Worm (Caenorhabditis elegans) whole organism, mixed stage, embryonic: ENCODE results near the gene T04C9.3.

Experiments
- M03D4.4 ChIP-seq: sonication (generic microtip); optimal IDR thresholded peaks from 2 replicates; lab custom pipeline; 2017; ENCODE audit warnings: mild to moderate bottlenecking, missing genetic modification characterization, missing compliant biosample characterization
- bed-3 ChIP-seq: fragments of 200-800 bp; sonication (Bioruptor generic); optimal IDR thresholded peaks from 3 replicates; lab custom pipeline; 2018; ENCODE audit warnings: mild to moderate bottlenecking, missing genetic modification characterization, moderate library complexity, missing compliant biosample characterization
- blmp-1 ChIP-seq: fragments of 150-350 bp; optimal IDR thresholded peaks from 2 replicates; lab custom pipeline; 2014; ENCODE audit warnings: missing biosample characterization, missing genetic modification characterization
- ceh-39 ChIP-seq: fragments of 150-350 bp; optimal IDR thresholded peaks from 2 replicates; lab custom pipeline; 2014; ENCODE audit warnings: missing biosample characterization, missing genetic modification characterization
- ceh-43 ChIP-seq: fragments of 200-800 bp; sonication (Bioruptor generic); optimal IDR thresholded peaks from 2 replicates; lab custom pipeline; 2018; ENCODE audit warnings: mild to moderate bottlenecking, missing genetic modification characterization, moderate library complexity, missing compliant biosample characterization
- ceh-83 ChIP-seq: fragments of 200-800 bp; sonication (Bioruptor generic); optimal IDR thresholded peaks from 2 replicates; lab custom pipeline; 2018; ENCODE audit warnings: mild to moderate bottlenecking, missing genetic modification characterization, missing compliant biosample characterization
- ces-1 ChIP-seq: fragments of 150-350 bp; optimal IDR thresholded peaks from 2 replicates; lab custom pipeline; 2014; ENCODE audit warnings: missing biosample characterization, missing genetic modification reagents, missing genetic modification characterization
- cnd-1 ChIP-seq: fragments of 200-800 bp; sonication (Bioruptor generic); optimal IDR thresholded peaks from 2 replicates; lab custom pipeline; 2018; ENCODE audit warnings: mild to moderate bottlenecking, missing genetic modification characterization, missing compliant biosample characterization
- drap-1 ChIP-seq: fragments of 200-800 bp; sonication (Bioruptor generic); optimal IDR thresholded peaks from 3 replicates; lab custom pipeline; 2018; ENCODE audit warnings: mild to moderate bottlenecking, missing genetic modification characterization, missing compliant biosample characterization
- elt-1 ChIP-seq: sonication (generic microtip); optimal IDR thresholded peaks from 2 replicates; lab custom pipeline; 2017; ENCODE audit warnings: missing genetic modification characterization, mild to moderate bottlenecking, missing compliant biosample characterization, antibody characterized with exemption, moderate library complexity, borderline replicate concordance; ENCODE audit not compliant: insufficient read depth
- elt-3 ChIP-seq: fragments of 150-350 bp; optimal IDR thresholded peaks from 2 replicates; lab custom pipeline; 2014; ENCODE audit warnings: missing biosample characterization, missing genetic modification characterization
- flh-1 ChIP-seq: fragments of 200-800 bp; sonication (Bioruptor generic); optimal IDR thresholded peaks from 2 replicates; lab custom pipeline; 2018; ENCODE audit warnings: mild to moderate bottlenecking, missing genetic modification characterization, moderate library complexity, missing compliant biosample characterization
- ham-2 ChIP-seq: fragments of 200-800 bp; sonication (Bioruptor generic); optimal IDR thresholded peaks from 2 replicates; lab custom pipeline; 2018; ENCODE audit warnings: mild to moderate bottlenecking, missing genetic modification characterization, missing compliant biosample characterization
- hlh-1 ChIP-seq: fragments of 150-350 bp; optimal IDR thresholded peaks from 2 replicates; lab custom pipeline; 2014; ENCODE audit warnings: missing biosample characterization, missing genetic modification reagents, missing genetic modification characterization
- lin-13 ChIP-seq: fragments of 150-350 bp; optimal IDR thresholded peaks from 2 replicates; lab custom pipeline; 2014; ENCODE audit warnings: missing biosample characterization, missing genetic modification characterization
- lin-32 ChIP-seq: fragments of 200-800 bp; sonication (Bioruptor generic); optimal IDR thresholded peaks from 2 replicates; lab custom pipeline; 2018; ENCODE audit warnings: mild to moderate bottlenecking, missing genetic modification characterization, missing compliant biosample characterization
- lsy-2 ChIP-seq: fragments of 150-350 bp; optimal IDR thresholded peaks from 2 replicates; lab custom pipeline; 2014; ENCODE audit warnings: missing biosample characterization, missing genetic modification characterization
- mab-5 ChIP-seq: fragments of 150-350 bp; optimal IDR thresholded peaks from 2 replicates; lab custom pipeline; 2014; ENCODE audit warnings: missing biosample characterization, missing genetic modification characterization
- mep-1 ChIP-seq: fragments of 150-350 bp; optimal IDR thresholded peaks from 2 replicates; lab custom pipeline; 2017; ENCODE audit warnings: missing biosample characterization, missing genetic modification reagents, missing genetic modification characterization, inconsistent platforms
- mls-2 ChIP-seq: sonication (generic microtip); optimal IDR thresholded peaks from 2 replicates; lab custom pipeline; 2016; ENCODE audit warnings: mild to moderate bottlenecking, missing genetic modification characterization, moderate library complexity, missing compliant biosample characterization
- nhr-12 ChIP-seq: fragments of 150-350 bp; optimal IDR thresholded peaks from 2 replicates; lab custom pipeline; 2014; ENCODE audit warnings: missing biosample characterization, missing genetic modification characterization
- nhr-2 ChIP-seq: fragments of 150-350 bp; optimal IDR thresholded peaks from 2 replicates; lab custom pipeline; 2014; ENCODE audit warnings: missing biosample characterization, missing genetic modification characterization
- nhr-237 ChIP-seq: fragments of 150-350 bp; optimal IDR thresholded peaks from 2 replicates; lab custom pipeline; 2014; ENCODE audit warnings: missing biosample characterization, missing genetic modification characterization
- nhr-28 ChIP-seq: fragments of 150-350 bp; optimal IDR thresholded peaks from 2 replicates; lab custom pipeline; 2014; ENCODE audit warnings: missing biosample characterization, missing genetic modification characterization
- nhr-76 ChIP-seq: sonication (generic microtip); optimal IDR thresholded peaks from 2 replicates; lab custom pipeline; 2017; ENCODE audit warnings: missing biosample characterization, missing genetic modification characterization
- pha-4 ChIP-seq: fragments of 150-350 bp; optimal IDR thresholded peaks from 2 replicates; lab custom pipeline; 2018; ENCODE audit warnings: missing biosample characterization, missing genetic modification reagents, missing genetic modification characterization
- sem-2 ChIP-seq: fragments of 200-800 bp; sonication (Bioruptor generic); optimal IDR thresholded peaks from 2 replicates; lab custom pipeline; 2018; ENCODE audit warnings: mild to moderate bottlenecking, missing genetic modification characterization, missing compliant biosample characterization
- snpc-4 ChIP-seq: fragments of 150-350 bp; optimal IDR thresholded peaks from 2 replicates; lab custom pipeline; 2014; ENCODE audit warnings: missing biosample characterization, missing genetic modification characterization
- sptf-1 ChIP-seq: sonication (generic microtip); optimal IDR thresholded peaks from 2 replicates; lab custom pipeline; 2017; ENCODE audit warnings: mild to moderate bottlenecking, missing genetic modification characterization, moderate library complexity, missing compliant biosample characterization
- tbx-8 ChIP-seq: fragments of 200-800 bp; sonication (Bioruptor generic); optimal IDR thresholded peaks from 2 replicates; lab custom pipeline; 2018; ENCODE audit warnings: mild to moderate bottlenecking, missing genetic modification characterization, moderate library complexity, missing compliant biosample characterization
- unc-120 ChIP-seq: sonication (generic microtip); optimal IDR thresholded peaks from 2 replicates; lab custom pipeline; 2017; ENCODE audit warnings: missing genetic modification characterization, missing compliant biosample characterization; ENCODE audit not compliant: poor library complexity, severe bottlenecking
- unc-39 ChIP-seq: fragments of 150-350 bp; optimal IDR thresholded peaks from 2 replicates; lab custom pipeline; 2014; ENCODE audit warnings: missing biosample characterization, missing genetic modification characterization
- unc-62 ChIP-seq: fragments of 150-350 bp; optimal IDR thresholded peaks from 2 replicates; lab custom pipeline; 2014; ENCODE audit warnings: missing biosample characterization, missing genetic modification reagents, missing genetic modification characterization
- zip-8 ChIP-seq: fragments of 150-350 bp; optimal IDR thresholded peaks from 2 replicates; lab custom pipeline; 2014; ENCODE audit warnings: missing biosample characterization, missing genetic modification characterization
- ztf-11 ChIP-seq: fragments of 150-350 bp; optimal IDR thresholded peaks from 2 replicates; lab custom pipeline; 2014; ENCODE audit warnings: missing biosample characterization, missing genetic modification characterization

Gene T04C9.3

ce11 chrIII:5940525-5940974, 44.9 kb upstream of the T04C9.3 start:
- TF ChIP-seq snpc-4 (tag; lab: Kevin White, UChicago), result no peak
- TF ChIP-seq lin-13 (tag; lab: Kevin White, UChicago), result no peak
- TF ChIP-seq pha-4 (tag; lab: Kevin White, UChicago), result no peak
- no peak for TF ChIP-seq nhr-237 (tag; lab: Kevin White, UChicago)
- no peak for TF ChIP-seq nhr-28 (tag; lab: Kevin White, UChicago)
- peak; percentile 79 for TF ChIP-seq unc-120 (tag; lab: Kevin White, UChicago)
- no peak for TF ChIP-seq ceh-83
- TF ChIP-seq elt-3 (tag; lab: Kevin White, UChicago), result no peak
- peak; percentile 14 for TF ChIP-seq hlh-1 (tag; lab: Kevin White, UChicago)
- TF ChIP-seq zip-8 (tag; lab: Kevin White, UChicago), result no peak
- TF ChIP-seq ceh-43 (GFP tag; lab: Kevin White, UChicago), result no peak
- TF ChIP-seq mep-1 (tag; lab: Kevin White, UChicago), result peak; percentile 45
- no peak for TF ChIP-seq nhr-76 (tag; lab: Kevin White, UChicago)
- no peak for TF ChIP-seq sem-2 (GFP tag; lab: Kevin White, UChicago)
- TF ChIP-seq ces-1 (GFP tag; lab: Kevin White, UChicago), result peak; percentile 13
- peak; percentile 46 for TF ChIP-seq lin-32
- TF ChIP-seq ceh-39, result peak; percentile 61
- no peak for TF ChIP-seq cnd-1 (tag; lab: Kevin White, UChicago)
- no peak for TF ChIP-seq ham-2 (GFP tag; lab: Kevin White, UChicago)
- no peak for TF ChIP-seq nhr-12 (tag; lab: Kevin White, UChicago)
- TF ChIP-seq flh-1, result no peak
- TF ChIP-seq mab-5 (tag; lab: Kevin White, UChicago), result no peak
- TF ChIP-seq elt-1 (tag; lab: Kevin White, UChicago), result no peak
- TF ChIP-seq M03D4.4, result no peak
- no peak for TF ChIP-seq drap-1 (GFP tag; lab: Kevin White, UChicago)
- no peak for TF ChIP-seq nhr-2 (tag; lab: Kevin White, UChicago)
- TF ChIP-seq mls-2 (tag; lab: Kevin White, UChicago), result no peak
- no peak for TF ChIP-seq sptf-1 (tag; lab: Kevin White, UChicago)
- no peak for TF ChIP-seq bed-3 (GFP tag; lab: Kevin White, UChicago)
- peak; percentile 19 for TF ChIP-seq lsy-2 (tag; lab: Kevin White, UChicago)
- no peak for TF ChIP-seq ztf-11 (tag; lab: Kevin White, UChicago)
- no peak for TF ChIP-seq unc-39 (tag; lab: Kevin White, UChicago)
- no peak for TF ChIP-seq blmp-1
- peak; percentile 30 for TF ChIP-seq unc-62 (GFP tag; lab: Kevin White, UChicago)
- TF ChIP-seq tbx-8, result no peak

ce11 chrIII:5942104-5942503, 43.3 kb upstream of the T04C9.3 start:
- TF ChIP-seq ham-2 (GFP tag; lab: Kevin White, UChicago), result peak; percentile 42
- no peak for TF ChIP-seq nhr-237 (tag; lab: Kevin White, UChicago)
- no peak for TF ChIP-seq zip-8 (tag; lab: Kevin White, UChicago)
- no peak for TF ChIP-seq mls-2 (tag; lab: Kevin White, UChicago)
- TF ChIP-seq nhr-76 (tag; lab: Kevin White, UChicago), result no peak
- no peak for TF ChIP-seq nhr-28 (tag; lab: Kevin White, UChicago)
- TF ChIP-seq unc-39 (tag; lab: Kevin White, UChicago), result no peak
- no peak for TF ChIP-seq bed-3 (GFP tag; lab: Kevin White, UChicago)
- TF ChIP-seq ztf-11 (tag; lab: Kevin White, UChicago), result no peak
- TF ChIP-seq snpc-4 (tag; lab: Kevin White, UChicago), result no peak
- no peak for TF ChIP-seq M03D4.4
- no peak for TF ChIP-seq ces-1 (GFP tag; lab: Kevin White, UChicago)
- TF ChIP-seq blmp-1, result no peak
- TF ChIP-seq elt-1 (tag; lab: Kevin White, UChicago), result peak; percentile 84
- TF ChIP-seq unc-120 (tag; lab: Kevin White, UChicago), result no peak
